Worm (Caenorhabditis elegans) whole organism, midembryonic: ENCODE measurements around the gene K03A11.6.

Source experiments
- T22C8.4 ChIP-seq: fragments of 200-800 bp; sonication (Bioruptor generic); IDR thresholded peaks from 2 replicates; pipeline ENCODE4 v1.3.6; 2022; ENCODE audit warnings: missing genetic modification characterization, missing compliant biosample characterization
- cog-1 ChIP-seq: sonication (generic microtip); optimal IDR thresholded peaks from 2 replicates; lab custom pipeline; 2016; ENCODE audit warnings: missing genetic modification characterization, missing compliant biosample characterization
- flt-1 ChIP-seq: fragments of 200-800 bp; sonication (Bioruptor generic); IDR thresholded peaks from 2 replicates; pipeline ENCODE4 v1.3.6; 2022; ENCODE audit warnings: missing genetic modification characterization, missing compliant biosample characterization
- klf-2 ChIP-seq: fragments of 200-800 bp; sonication (Bioruptor generic); conservative IDR thresholded peaks from 2 replicates; pipeline ENCODE4 v1.3.6; 2022; ENCODE audit warnings: missing genetic modification reagents, missing genetic modification characterization, missing compliant biosample characterization
- med-1 ChIP-seq: sonication (generic microtip); optimal IDR thresholded peaks from 2 replicates; lab custom pipeline; 2017; ENCODE audit warnings: missing genetic modification characterization, mild to moderate bottlenecking, missing compliant biosample characterization, antibody characterized with exemption, missing genetic modification reagents; ENCODE audit not compliant: insufficient read depth
- ref-1 ChIP-seq: fragments of 200-800 bp; sonication (Bioruptor generic); conservative IDR thresholded peaks from 2 replicates; pipeline ENCODE4 v1.3.6; 2022; ENCODE audit warnings: missing genetic modification reagents, missing genetic modification characterization, missing compliant biosample characterization
- tab-1 ChIP-seq: fragments of 200-800 bp; sonication (Bioruptor generic); IDR thresholded peaks from 2 replicates; pipeline ENCODE4 v1.3.6; 2022; ENCODE audit warnings: missing genetic modification characterization, missing compliant biosample characterization
- ztf-23 ChIP-seq: fragments of 200-800 bp; sonication (Bioruptor generic); IDR thresholded peaks from 2 replicates; pipeline ENCODE4 v1.3.6; 2022; ENCODE audit warnings: missing genetic modification reagents, missing genetic modification characterization, missing compliant biosample characterization
- ztf-29 ChIP-seq: fragments of 200-800 bp; sonication (Bioruptor generic); IDR thresholded peaks from 2 replicates; pipeline ENCODE4 v1.3.6; 2022; ENCODE audit warnings: missing genetic modification reagents, missing genetic modification characterization, missing compliant biosample characterization

- TF ChIP-seq med-1 (GFP tag; lab: Kevin White, UChicago) = no peak
- TF ChIP-seq ref-1 (GFP tag; lab: Robert Waterston, UW) = no peak
- TF ChIP-seq ztf-23 (GFP tag; lab: Robert Waterston, UW) = no peak
- no peak for TF ChIP-seq klf-2
- TF ChIP-seq flt-1 = no peak
- no peak for TF ChIP-seq T22C8.4
- no peak for TF ChIP-seq cog-1 (tag; lab: Kevin White, UChicago)
- TF ChIP-seq ztf-29 (GFP tag; lab: Robert Waterston, UW) = no peak
- no peak for TF ChIP-seq tab-1 (GFP tag; lab: Robert Waterston, UW)
These were observed 35.0 kb downstream of the K03A11.6 start, which contains the start of gene R03G8.3 for ce11 chrX:13090665-13091064.
